Worm (Caenorhabditis elegans) whole organism, mixed stage, embryonic: ENCODE data around the gene Y39B6A.9.

Experiments used
- M03D4.4 ChIP-seq: sonication (generic microtip); optimal IDR thresholded peaks from 2 replicates; lab custom pipeline; 2017; ENCODE audit warnings: mild to moderate bottlenecking, missing genetic modification characterization, missing compliant biosample characterization
- bed-3 ChIP-seq: fragments of 200-800 bp; sonication (Bioruptor generic); optimal IDR thresholded peaks from 3 replicates; lab custom pipeline; 2018; ENCODE audit warnings: mild to moderate bottlenecking, missing genetic modification characterization, moderate library complexity, missing compliant biosample characterization
- drap-1 ChIP-seq: fragments of 200-800 bp; sonication (Bioruptor generic); optimal IDR thresholded peaks from 3 replicates; lab custom pipeline; 2018; ENCODE audit warnings: mild to moderate bottlenecking, missing genetic modification characterization, missing compliant biosample characterization
- lsy-2 ChIP-seq: fragments of 150-350 bp; optimal IDR thresholded peaks from 2 replicates; lab custom pipeline; 2014; ENCODE audit warnings: missing biosample characterization, missing genetic modification characterization
- mep-1 ChIP-seq: fragments of 150-350 bp; optimal IDR thresholded peaks from 2 replicates; lab custom pipeline; 2017; ENCODE audit warnings: missing biosample characterization, missing genetic modification reagents, missing genetic modification characterization, inconsistent platforms
- pha-4 ChIP-seq: fragments of 150-350 bp; optimal IDR thresholded peaks from 2 replicates; lab custom pipeline; 2018; ENCODE audit warnings: missing biosample characterization, missing genetic modification reagents, missing genetic modification characterization
- unc-62 ChIP-seq: fragments of 150-350 bp; optimal IDR thresholded peaks from 2 replicates; lab custom pipeline; 2014; ENCODE audit warnings: missing biosample characterization, missing genetic modification reagents, missing genetic modification characterization

DNA sequence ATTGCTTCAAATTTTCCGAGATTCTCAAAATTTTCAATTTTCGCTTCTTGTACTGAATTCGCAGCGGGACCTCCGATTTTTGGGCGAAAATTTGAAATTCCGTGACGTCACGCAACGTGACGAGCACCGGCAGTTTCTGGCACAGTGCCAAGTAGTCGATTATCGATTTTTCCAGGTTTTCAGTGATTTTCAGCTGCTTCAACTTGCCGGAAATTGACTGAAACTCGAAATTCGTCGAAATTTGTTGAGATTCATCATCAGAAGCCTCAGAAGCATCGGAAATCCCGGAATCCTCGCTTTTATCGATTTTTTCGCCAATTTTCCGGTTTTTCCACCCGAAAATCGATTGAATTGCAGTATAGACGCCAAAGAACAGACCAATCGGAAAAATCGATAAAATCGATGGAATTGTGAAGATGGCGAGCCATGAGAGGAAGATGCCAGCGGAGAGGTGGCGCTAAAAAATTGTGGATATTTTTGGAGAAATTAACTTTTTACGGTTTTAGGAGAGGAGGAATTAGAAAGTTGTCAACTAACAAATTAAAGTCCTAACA is 4.4 kb upstream of the Y39B6A.9 start:
- TF ChIP-seq pha-4 (no peak), unc-62 (GFP tag; lab: Kevin White, UChicago) (no peak), M03D4.4 (no peak), bed-3 (GFP tag; lab: Kevin White, UChicago) (no peak), lsy-2 (no peak), mep-1 (tag; lab: Kevin White, UChicago) (no peak), drap-1 (GFP tag; lab: Kevin White, UChicago) (no peak)
